Worm (Caenorhabditis elegans) whole organism, early embryonic: ENCODE results near the gene irld-33.

Experiments used
- B0310.2 ChIP-seq: sonication (generic microtip); optimal IDR thresholded peaks from 2 replicates; lab custom pipeline; 2016; ENCODE audit warnings: mild to moderate bottlenecking, missing genetic modification characterization, missing compliant biosample characterization
- F13C5.2 ChIP-seq: sonication (generic microtip); optimal IDR thresholded peaks from 2 replicates; lab custom pipeline; 2017; ENCODE audit warnings: mild to moderate bottlenecking, missing genetic modification characterization, inconsistent platforms, missing compliant biosample characterization
- aly-1 ChIP-seq: sonication (generic microtip); optimal IDR thresholded peaks from 2 replicates; lab custom pipeline; 2016; ENCODE audit warnings: missing genetic modification characterization, missing compliant biosample characterization
- ama-1 ChIP-seq: fragments of 150-350 bp; optimal IDR thresholded peaks from 2 replicates; lab custom pipeline; 2014
- ceh-13 ChIP-seq: fragments of 200-800 bp; sonication (Bioruptor generic); optimal IDR thresholded peaks from 2 replicates; lab custom pipeline; 2018; ENCODE audit warnings: mild to moderate bottlenecking, missing genetic modification characterization, missing compliant biosample characterization
- ceh-36 ChIP-seq: sonication (generic microtip); optimal IDR thresholded peaks from 2 replicates; lab custom pipeline; 2016; ENCODE audit warnings: missing genetic modification characterization, inconsistent platforms, missing compliant biosample characterization
- ets-7 ChIP-seq: sonication (generic microtip); optimal IDR thresholded peaks from 2 replicates; lab custom pipeline; 2016; ENCODE audit warnings: missing genotype, missing genetic modification characterization, missing compliant biosample characterization
- flt-1 ChIP-seq: fragments of 200-800 bp; sonication (Bioruptor generic); IDR thresholded peaks from 2 replicates; pipeline ENCODE4 v1.3.6; 2022; ENCODE audit warnings: missing genetic modification characterization, missing compliant biosample characterization
- hmbx-1 ChIP-seq: sonication (generic microtip); optimal IDR thresholded peaks from 2 replicates; lab custom pipeline; 2016; ENCODE audit warnings: mild to moderate bottlenecking, missing genetic modification characterization, missing compliant biosample characterization
- hmg-4 ChIP-seq: fragments of 200-800 bp; sonication (Bioruptor generic); optimal IDR thresholded peaks from 2 replicates; lab custom pipeline; 2018; ENCODE audit warnings: mild to moderate bottlenecking, missing genetic modification characterization, missing compliant biosample characterization
- hnd-1 ChIP-seq: sonication (generic microtip); optimal IDR thresholded peaks from 2 replicates; lab custom pipeline; 2016; ENCODE audit warnings: missing genetic modification characterization, missing compliant biosample characterization
- pes-1 ChIP-seq: fragments of 200-800 bp; sonication (Bioruptor generic); IDR thresholded peaks from 2 replicates; pipeline ENCODE4 v1.3.6; 2022; ENCODE audit warnings: missing genetic modification reagents, missing genetic modification characterization, missing compliant biosample characterization
- scrt-1 ChIP-seq: fragments of 200-800 bp; sonication (Bioruptor generic); IDR thresholded peaks from 2 replicates; pipeline ENCODE4 v1.3.6; 2022; ENCODE audit warnings: missing genetic modification characterization, missing compliant biosample characterization
- sea-1 ChIP-seq: fragments of 200-800 bp; sonication (Bioruptor generic); conservative IDR thresholded peaks from 2 replicates; pipeline ENCODE4 v1.3.6; 2022; ENCODE audit warnings: missing genetic modification characterization, missing compliant biosample characterization
- tbx-11 ChIP-seq: fragments of 200-800 bp; sonication (Bioruptor generic); IDR thresholded peaks from 2 replicates; pipeline ENCODE4 v1.3.6; 2022; ENCODE audit warnings: missing genetic modification characterization, missing compliant biosample characterization
- tbx-37 ChIP-seq: fragments of 200-800 bp; sonication (Bioruptor generic); conservative IDR thresholded peaks from 2 replicates; pipeline ENCODE4 v1.3.6; 2022; ENCODE audit warnings: missing genetic modification reagents, missing genetic modification characterization, missing compliant biosample characterization
- tra-4 ChIP-seq: sonication (generic microtip); optimal IDR thresholded peaks from 2 replicates; lab custom pipeline; 2017; ENCODE audit warnings: missing genetic modification characterization, missing compliant biosample characterization

The irld-33 gene

DNA sequence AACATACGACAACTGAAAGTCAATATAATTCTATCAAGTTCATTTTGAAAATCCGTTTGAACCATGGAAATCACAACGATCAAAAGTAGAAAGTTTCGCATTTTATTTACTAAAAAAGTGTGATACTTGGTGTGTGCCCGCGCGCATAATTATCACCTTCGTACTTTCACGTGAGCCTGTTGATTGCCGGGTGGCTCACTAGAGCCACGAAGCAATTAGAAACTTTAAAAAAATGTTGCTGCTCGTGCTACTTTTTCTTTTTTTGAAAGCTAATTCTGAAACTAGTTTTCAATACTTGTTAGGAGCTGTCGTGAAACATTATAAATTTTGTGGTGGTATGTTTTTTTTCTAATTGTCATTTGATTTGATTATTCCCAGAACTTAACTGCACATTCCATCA is at the start of gene irld-33, which contains the start of gene irld-9:
TSS of gene irld-33 (plus strand) at position 209 of the 400 bp plus-strand sequence.
TSS of gene irld-9 (minus strand) at position 101 of the 400 bp plus-strand sequence.
- TF ChIP-seq hmbx-1 (tag; lab: Kevin White, UChicago) (no peak), aly-1 (tag; lab: Kevin White, UChicago) (no peak), tbx-11 (no peak), hmg-4 (GFP tag; lab: Kevin White, UChicago) (no peak), tbx-37 (GFP tag; lab: Robert Waterston, UW) (no peak), ceh-13 (GFP tag; lab: Kevin White, UChicago) (no peak), ets-7 (tag; lab: Kevin White, UChicago) (no peak), flt-1 (no peak), B0310.2 (tag; lab: Kevin White, UChicago) (no peak), sea-1 (GFP tag; lab: Robert Waterston, UW) (no peak), pes-1 (GFP tag; lab: Robert Waterston, UW) (no peak)

ce11 chrII:1691011-1691410 is 47.8 kb upstream of the irld-33 start, which contains the start of gene fbxc-22:
TSS of gene fbxc-22 (minus strand) at chrII:1691111.
- TF ChIP-seq hmg-4 (GFP tag; lab: Kevin White, UChicago): no peak
- TF ChIP-seq tra-4 (tag; lab: Kevin White, UChicago): no peak
- no peak for TF ChIP-seq ets-7 (tag; lab: Kevin White, UChicago)
- TF ChIP-seq pes-1 (GFP tag; lab: Robert Waterston, UW): no peak
- no peak for TF ChIP-seq B0310.2 (tag; lab: Kevin White, UChicago)
- no peak for TF ChIP-seq ceh-36
- TF ChIP-seq hnd-1 (tag; lab: Kevin White, UChicago): no peak
- TF ChIP-seq ama-1 (lab: Kevin White, UChicago): no peak
- TF ChIP-seq hmbx-1 (tag; lab: Kevin White, UChicago): no peak
- no peak for TF ChIP-seq tbx-37 (GFP tag; lab: Robert Waterston, UW)
- no peak for TF ChIP-seq sea-1 (GFP tag; lab: Robert Waterston, UW)
- TF ChIP-seq F13C5.2 (tag; lab: Kevin White, UChicago): no peak

DNA sequence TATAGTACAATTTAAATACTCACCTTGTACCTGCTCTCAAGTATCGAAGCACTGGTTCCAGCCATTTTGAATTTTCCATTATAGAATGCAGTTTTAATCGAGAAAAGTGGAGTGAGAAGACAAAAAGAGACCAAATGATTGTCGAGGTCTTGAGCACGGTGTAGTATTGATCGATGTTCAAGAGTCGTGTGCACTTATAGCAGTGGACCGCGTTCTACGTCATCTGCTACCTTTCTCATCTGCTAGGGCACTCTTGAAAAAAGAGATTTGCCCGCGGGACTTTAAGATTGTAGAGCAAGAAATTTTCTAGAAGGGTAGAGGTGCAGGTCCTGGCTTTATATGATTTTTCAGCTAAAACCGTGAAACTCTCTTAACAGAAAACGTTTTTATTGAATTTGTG is 46.0 kb upstream of the irld-33 start, which contains the start of gene fbxc-21:
TSS of gene fbxc-21 (minus strand) at position 101 of the 400 bp plus-strand sequence.
- TF ChIP-seq scrt-1 (GFP tag; lab: Robert Waterston, UW) (no peak), hnd-1 (tag; lab: Kevin White, UChicago) (no peak), aly-1 (tag; lab: Kevin White, UChicago) (no peak), hmg-4 (GFP tag; lab: Kevin White, UChicago) (no peak), ceh-36 (no peak), F13C5.2 (tag; lab: Kevin White, UChicago) (no peak), ets-7 (tag; lab: Kevin White, UChicago) (no peak), ceh-13 (GFP tag; lab: Kevin White, UChicago) (no peak), flt-1 (no peak), ama-1 (lab: Kevin White, UChicago) (no peak), hmbx-1 (tag; lab: Kevin White, UChicago) (no peak), tbx-37 (GFP tag; lab: Robert Waterston, UW) (no peak), B0310.2 (tag; lab: Kevin White, UChicago) (no peak), tra-4 (tag; lab: Kevin White, UChicago) (no peak), sea-1 (GFP tag; lab: Robert Waterston, UW) (no peak), pes-1 (GFP tag; lab: Robert Waterston, UW) (no peak), tbx-11 (no peak)

DNA sequence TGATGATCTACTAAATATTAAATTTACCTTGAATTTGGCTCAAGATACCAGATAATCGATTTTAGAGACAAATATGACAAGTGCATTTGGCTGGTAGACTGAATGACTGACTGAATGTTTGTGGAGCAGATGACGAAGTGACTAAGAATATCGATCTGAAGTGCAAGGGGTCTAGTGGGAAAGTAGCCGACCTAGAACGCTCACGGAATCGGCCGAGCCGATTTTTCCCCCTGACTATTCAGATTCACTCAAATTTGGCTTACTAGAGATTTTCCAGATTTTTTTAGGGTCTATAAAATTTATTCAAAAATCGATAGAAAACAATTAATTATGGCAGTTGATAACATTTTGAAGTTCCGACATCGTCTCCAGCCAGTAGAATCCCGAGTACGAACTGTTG is 44.3 kb upstream of the irld-33 start, which contains the start of gene fbxc-26:
TSS of gene fbxc-26 (minus strand) at position 101 of the 400 bp plus-strand sequence.
- TF ChIP-seq B0310.2 (tag; lab: Kevin White, UChicago) (no peak), tbx-37 (GFP tag; lab: Robert Waterston, UW) (no peak)

DNA sequence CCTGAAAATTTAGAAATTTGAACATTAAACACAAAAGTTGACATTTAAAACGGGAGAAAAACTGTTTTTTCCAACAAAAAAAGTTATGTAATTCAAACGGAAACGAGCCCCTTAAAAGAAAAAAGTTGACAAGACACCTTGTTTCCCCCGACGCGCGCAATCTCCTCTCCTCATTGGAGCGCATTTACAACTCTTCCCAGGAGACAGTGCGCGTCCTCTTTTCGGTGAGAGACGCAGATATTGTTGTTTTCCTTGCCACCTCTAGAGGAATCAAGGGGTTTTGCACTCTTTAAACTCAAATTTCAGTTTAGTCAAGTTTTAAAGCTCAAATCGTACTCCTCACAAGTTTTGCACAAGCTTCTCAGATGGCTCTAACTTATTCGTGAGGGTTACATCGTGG is 43.0 kb upstream of the irld-33 start, which contains the start of gene F58E1.13:
TSS of gene F58E1.13 (minus strand) at position 12 of the 400 bp plus-strand sequence.
- TF ChIP-seq ceh-13 (GFP tag; lab: Kevin White, UChicago) (no peak), hmbx-1 (tag; lab: Kevin White, UChicago) (no peak), flt-1 (no peak), hmg-4 (GFP tag; lab: Kevin White, UChicago) (no peak), ceh-36 (no peak), pes-1 (GFP tag; lab: Robert Waterston, UW) (no peak), ets-7 (tag; lab: Kevin White, UChicago) (no peak), tbx-37 (GFP tag; lab: Robert Waterston, UW) (no peak), aly-1 (tag; lab: Kevin White, UChicago) (no peak), scrt-1 (GFP tag; lab: Robert Waterston, UW) (no peak), tbx-11 (no peak), tra-4 (tag; lab: Kevin White, UChicago) (no peak), B0310.2 (tag; lab: Kevin White, UChicago) (no peak), F13C5.2 (tag; lab: Kevin White, UChicago) (no peak), hnd-1 (tag; lab: Kevin White, UChicago) (no peak), sea-1 (GFP tag; lab: Robert Waterston, UW) (no peak), ama-1 (lab: Kevin White, UChicago) (no peak)

ce11 chrII:1703363-1703762 is 35.5 kb upstream of the irld-33 start, which contains the start of gene fbxb-47:
TSS of gene fbxb-47 (minus strand) at chrII:1703463.
- no peak for TF ChIP-seq hmbx-1 (tag; lab: Kevin White, UChicago)
- TF ChIP-seq hnd-1 (tag; lab: Kevin White, UChicago): no peak
- no peak for TF ChIP-seq tra-4 (tag; lab: Kevin White, UChicago)
- TF ChIP-seq tbx-37 (GFP tag; lab: Robert Waterston, UW): no peak
- TF ChIP-seq flt-1: no peak
- no peak for TF ChIP-seq scrt-1 (GFP tag; lab: Robert Waterston, UW)
- TF ChIP-seq ama-1 (lab: Kevin White, UChicago): no peak
- no peak for TF ChIP-seq ets-7 (tag; lab: Kevin White, UChicago)
- no peak for TF ChIP-seq sea-1 (GFP tag; lab: Robert Waterston, UW)
- no peak for TF ChIP-seq ceh-13 (GFP tag; lab: Kevin White, UChicago)
- no peak for TF ChIP-seq F13C5.2 (tag; lab: Kevin White, UChicago)
- no peak for TF ChIP-seq aly-1 (tag; lab: Kevin White, UChicago)
- no peak for TF ChIP-seq ceh-36
- no peak for TF ChIP-seq tbx-11
- no peak for TF ChIP-seq hmg-4 (GFP tag; lab: Kevin White, UChicago)
- no peak for TF ChIP-seq pes-1 (GFP tag; lab: Robert Waterston, UW)
- TF ChIP-seq B0310.2 (tag; lab: Kevin White, UChicago): no peak
